Worm (Caenorhabditis elegans) whole organism, young adult: ENCODE results near the gene F56C9.6.

Source experiments
- B0261.1 ChIP-seq: sonication (generic microtip); optimal IDR thresholded peaks from 2 replicates; lab custom pipeline; 2016; ENCODE audit warnings: mild to moderate bottlenecking, missing genetic modification characterization, moderate library complexity, missing compliant biosample characterization
- C17E4.6 ChIP-seq: fragments of 200-800 bp; sonication (Bioruptor generic); IDR thresholded peaks from 2 replicates; pipeline ENCODE4 v1.3.6; 2022; ENCODE audit warnings: missing genetic modification reagents, missing genetic modification characterization, missing compliant biosample characterization
- F33H1.4 ChIP-seq: fragments of 200-800 bp; sonication (Bioruptor generic); IDR thresholded peaks from 2 replicates; pipeline ENCODE4 v1.3.6; 2022; ENCODE audit warnings: missing genetic modification reagents, missing genetic modification characterization, missing compliant biosample characterization
- F57A8.1 ChIP-seq: fragments of 200-800 bp; sonication (Bioruptor generic); optimal IDR thresholded peaks from 2 replicates; lab custom pipeline; 2018; ENCODE audit warnings: mild to moderate bottlenecking, missing genetic modification characterization, moderate library complexity, missing compliant biosample characterization
- F57C9.4 ChIP-seq: sonication (generic microtip); optimal IDR thresholded peaks from 2 replicates; lab custom pipeline; 2017; ENCODE audit warnings: mild to moderate bottlenecking, missing genetic modification characterization, missing compliant biosample characterization
- K11D2.4 ChIP-seq: fragments of 200-800 bp; sonication (Bioruptor generic); IDR thresholded peaks from 2 replicates; pipeline ENCODE4 v1.3.6; 2022; ENCODE audit warnings: missing genetic modification reagents, missing genetic modification characterization, missing compliant biosample characterization
- K12H6.12 ChIP-seq: fragments of 200-800 bp; sonication (Bioruptor generic); optimal IDR thresholded peaks from 2 replicates; lab custom pipeline; 2018; ENCODE audit warnings: mild to moderate bottlenecking, missing genetic modification characterization, missing compliant biosample characterization
- Y53F4B.3 ChIP-seq: fragments of 200-800 bp; sonication (Bioruptor generic); IDR thresholded peaks from 2 replicates; pipeline ENCODE4 v1.3.6; 2022; ENCODE audit warnings: missing genetic modification reagents, missing genetic modification characterization, missing compliant biosample characterization
- ZK185.1 ChIP-seq: sonication (generic microtip); optimal IDR thresholded peaks from 2 replicates; lab custom pipeline; 2016; ENCODE audit warnings: mild to moderate bottlenecking, missing genetic modification characterization, missing compliant biosample characterization; ENCODE audit not compliant: poor library complexity, severe bottlenecking
- aptf-2 ChIP-seq: fragments of 200-800 bp; sonication (Bioruptor generic); conservative IDR thresholded peaks from 2 replicates; pipeline ENCODE4 v1.3.6; 2022; ENCODE audit warnings: missing genetic modification reagents, missing genetic modification characterization, missing compliant biosample characterization
- athp-1 ChIP-seq: sonication (generic microtip); optimal IDR thresholded peaks from 2 replicates; lab custom pipeline; 2017; ENCODE audit warnings: mild to moderate bottlenecking, missing genetic modification characterization, missing compliant biosample characterization
- attf-5 ChIP-seq: fragments of 200-800 bp; sonication (Bioruptor generic); optimal IDR thresholded peaks from 2 replicates; lab custom pipeline; 2018; ENCODE audit warnings: mild to moderate bottlenecking, missing genetic modification characterization, missing compliant biosample characterization
- ceh-58 ChIP-seq: fragments of 200-800 bp; sonication (Bioruptor generic); IDR thresholded peaks from 2 replicates; pipeline ENCODE4 v1.3.6; 2022; ENCODE audit warnings: missing genetic modification characterization, missing compliant biosample characterization
- ceh-91 ChIP-seq: fragments of 200-800 bp; sonication (Bioruptor generic); IDR thresholded peaks from 2 replicates; pipeline ENCODE4 v1.3.6; 2022; ENCODE audit warnings: missing genetic modification reagents, missing genetic modification characterization, missing compliant biosample characterization
- egl-44 ChIP-seq: fragments of 200-800 bp; sonication (Bioruptor generic); IDR thresholded peaks from 2 replicates; pipeline ENCODE4 v1.3.6; 2022; ENCODE audit warnings: missing genetic modification reagents, missing genetic modification characterization, missing compliant biosample characterization
- ekl-4 ChIP-seq: fragments of 200-800 bp; sonication (Bioruptor generic); IDR thresholded peaks from 2 replicates; pipeline ENCODE4 v1.3.6; 2022; ENCODE audit warnings: missing genetic modification reagents, missing genetic modification characterization, missing compliant biosample characterization
- gei-17 ChIP-seq: fragments of 200-800 bp; sonication (Bioruptor generic); optimal IDR thresholded peaks from 2 replicates; lab custom pipeline; 2018; ENCODE audit warnings: mild to moderate bottlenecking, missing genetic modification characterization, missing compliant biosample characterization
- hmg-20 ChIP-seq: fragments of 200-800 bp; sonication (Bioruptor generic); IDR thresholded peaks from 2 replicates; pipeline ENCODE4 v1.3.6; 2022; ENCODE audit warnings: missing genetic modification reagents, missing genetic modification characterization, missing compliant biosample characterization
- hsf-1 ChIP-seq: fragments of 200-800 bp; sonication (Bioruptor generic); IDR thresholded peaks from 2 replicates; pipeline ENCODE4 v1.3.6; 2022; ENCODE audit warnings: missing genetic modification reagents, missing genetic modification characterization, missing compliant biosample characterization
- let-526 ChIP-seq: fragments of 200-800 bp; sonication (Bioruptor generic); IDR thresholded peaks from 2 replicates; pipeline ENCODE4 v1.3.6; 2022; ENCODE audit warnings: missing genetic modification reagents, missing genetic modification characterization, missing compliant biosample characterization
- let-607 ChIP-seq, 2 experiments: fragments of 200-800 bp in 1 of 2; sonication (Bioruptor generic) in 1 of 2; sonication (generic microtip) in 1 of 2; optimal IDR thresholded peaks; 2 replicates each; lab custom pipeline; 2016 to 2018; ENCODE audit warnings: mild to moderate bottlenecking in 2 of 2, missing compliant biosample characterization in 2 of 2, missing genetic modification characterization in 2 of 2, moderate library complexity in 2 of 2, missing genotype in 1 of 2
- lin-26 ChIP-seq: fragments of 200-800 bp; sonication (Bioruptor generic); IDR thresholded peaks from 2 replicates; pipeline ENCODE4 v1.3.6; 2022; ENCODE audit warnings: missing genetic modification reagents, missing genetic modification characterization, missing compliant biosample characterization
- lin-40 ChIP-seq: sonication (generic microtip); optimal IDR thresholded peaks from 2 replicates; lab custom pipeline; 2016; ENCODE audit warnings: missing genetic modification characterization, mild to moderate bottlenecking, missing compliant biosample characterization, missing genotype, missing genetic modification reagents
- lin-54 ChIP-seq: fragments of 200-800 bp; sonication (Bioruptor generic); optimal IDR thresholded peaks from 2 replicates; lab custom pipeline; 2018; ENCODE audit warnings: mild to moderate bottlenecking, missing genetic modification characterization, missing compliant biosample characterization
- madf-8 ChIP-seq: fragments of 200-800 bp; sonication (Bioruptor generic); conservative IDR thresholded peaks from 2 replicates; pipeline ENCODE4 v1.3.6; 2022; ENCODE audit warnings: missing genetic modification reagents, missing genetic modification characterization, missing compliant biosample characterization
- mes-4 ChIP-seq: sonication (generic microtip); optimal IDR thresholded peaks from 2 replicates; lab custom pipeline; 2016; ENCODE audit warnings: missing genotype, missing genetic modification characterization, missing compliant biosample characterization
- nhr-120 ChIP-seq: fragments of 200-800 bp; sonication (Bioruptor generic); IDR thresholded peaks from 2 replicates; pipeline ENCODE4 v1.3.6; 2022; ENCODE audit warnings: missing genetic modification characterization, missing compliant biosample characterization
- rec-8 ChIP-seq, 2 experiments: sonication (generic microtip); optimal IDR thresholded peaks; 2 replicates each; lab custom pipeline; 2016; ENCODE audit warnings: mild to moderate bottlenecking in 2 of 2, missing genetic modification characterization in 2 of 2, missing genetic modification reagents in 2 of 2, missing genotype in 2 of 2, missing biosample characterization in 1 of 2, missing compliant biosample characterization in 1 of 2, moderate library complexity in 1 of 2
- snpc-3.4 ChIP-seq: sonication (generic microtip); optimal IDR thresholded peaks from 2 replicates; lab custom pipeline; 2017; ENCODE audit warnings: missing genetic modification characterization, mild to moderate bottlenecking, missing compliant biosample characterization, antibody characterized with exemption, moderate library complexity, missing genotype, missing genetic modification reagents
- snpc-4 ChIP-seq, 5 experiments: fragments of 150-350 bp in 1 of 5; sonication (generic microtip) in 4 of 5; optimal IDR thresholded peaks; 2 replicates each; lab custom pipeline; 2014 to 2018; ENCODE audit warnings: missing genetic modification characterization in 5 of 5, missing biosample characterization in 3 of 5, antibody characterized with exemption in 2 of 5, mild to moderate bottlenecking in 2 of 5, missing compliant biosample characterization in 2 of 5, missing genotype in 2 of 5, moderate library complexity in 2 of 5, missing genetic modification reagents in 1 of 5
- unc-130 ChIP-seq: sonication (generic microtip); optimal IDR thresholded peaks from 2 replicates; lab custom pipeline; 2016; ENCODE audit warnings: missing genetic modification reagents, missing genetic modification characterization, missing compliant biosample characterization
- zfh-2 ChIP-seq: fragments of 200-800 bp; sonication (Bioruptor generic); conservative IDR thresholded peaks from 2 replicates; pipeline ENCODE4 v1.3.6; 2022; ENCODE audit warnings: missing genetic modification reagents, missing genetic modification characterization, missing compliant biosample characterization
- ztf-18 ChIP-seq: sonication (generic microtip); optimal IDR thresholded peaks from 2 replicates; lab custom pipeline; 2016; ENCODE audit warnings: missing genotype, mild to moderate bottlenecking, missing genetic modification characterization, missing compliant biosample characterization
- ztf-25 ChIP-seq: fragments of 200-800 bp; sonication (Bioruptor generic); IDR thresholded peaks from 2 replicates; pipeline ENCODE4 v1.3.6; 2022; ENCODE audit warnings: missing genetic modification reagents, missing genetic modification characterization, missing compliant biosample characterization
- ztf-3 ChIP-seq: fragments of 200-800 bp; sonication (Bioruptor generic); optimal IDR thresholded peaks from 2 replicates; lab custom pipeline; 2018; ENCODE audit warnings: mild to moderate bottlenecking, missing genetic modification characterization, missing compliant biosample characterization

F56C9.6 gene

DNA sequence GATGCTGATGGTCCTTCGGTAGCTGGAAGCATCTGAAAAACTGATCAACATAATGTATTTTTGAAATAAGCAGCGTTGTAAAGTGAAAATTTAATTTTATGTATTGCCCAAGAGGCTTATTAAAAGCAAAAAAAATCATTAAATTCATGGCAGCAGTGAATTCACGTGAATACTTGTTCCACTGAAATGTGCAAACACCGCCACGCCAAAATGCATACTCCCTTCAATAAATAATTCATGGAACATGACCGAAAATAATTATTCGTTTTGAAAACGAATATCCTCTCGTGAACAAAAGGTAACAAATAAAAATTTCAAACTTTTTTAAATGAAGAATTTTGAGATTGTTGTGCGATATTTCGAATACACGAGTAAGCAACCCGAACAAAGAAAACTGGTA lies 46.8 kb upstream of the F56C9.6 start, which contains the start of gene F08F8.10 (continued):
- no peak for TF ChIP-seq snpc-4 (GFP tag; optimal IDR thresholded peaks at IDR 0.05; lab: Kevin White, UChicago)
- peak in 2 of 4 experiments; percentile 14 to 24 for TF ChIP-seq snpc-4 (tag; optimal IDR thresholded peaks at IDR 0.05; lab: Kevin White, UChicago)
- no peak for TF ChIP-seq unc-130 (GFP tag; lab: Kevin White, UChicago)
- TF ChIP-seq K12H6.12 (tag; lab: Kevin White, UChicago), result peak; percentile 8
- TF ChIP-seq ekl-4 (GFP tag; lab: Robert Waterston, UW), result peak; percentile 32; the same call in 1 of the 2 replicates
- TF ChIP-seq F57A8.1, result no peak
- peak; percentile 23 for TF ChIP-seq lin-54
- peak; percentile 14 for TF ChIP-seq ztf-18 (tag; lab: Kevin White, UChicago)
- peak; percentile 5 for TF ChIP-seq snpc-3.4 (tag; lab: Kevin White, UChicago)
- TF ChIP-seq, all 124 proteins: peak for 14

ce11 chrIII:7353871-7354270 lies 43.3 kb upstream of the F56C9.6 start, which contains the start of gene F08F8.9:
Gene F08F8.9, minus strand, starts transcription at chrIII:7353971.
- TF ChIP-seq zfh-2 (GFP tag; lab: Robert Waterston, UW) (no peak), mes-4 (tag; lab: Kevin White, UChicago) (no peak), hsf-1 (GFP tag; lab: Robert Waterston, UW) (no peak), snpc-3.4 (tag; lab: Kevin White, UChicago) (no peak), C17E4.6 (GFP tag; lab: Robert Waterston, UW) (no peak), ceh-91 (GFP tag; lab: Robert Waterston, UW) (no peak), gei-17 (GFP tag; lab: Kevin White, UChicago) (no peak), F57C9.4 (tag; lab: Kevin White, UChicago) (no peak), ztf-25 (GFP tag; lab: Robert Waterston, UW) (no peak), attf-5 (GFP tag; lab: Kevin White, UChicago) (no peak), let-526 (GFP tag; lab: Robert Waterston, UW) (no peak), K11D2.4 (no peak), ceh-58 (GFP tag; lab: Robert Waterston, UW) (no peak), aptf-2 (no peak), ZK185.1 (tag; lab: Kevin White, UChicago) (no peak), rec-8 (tag; optimal IDR thresholded peaks at IDR 0.05; lab: Kevin White, UChicago) (no peak), ztf-3 (no peak), B0261.1 (no peak)

DNA sequence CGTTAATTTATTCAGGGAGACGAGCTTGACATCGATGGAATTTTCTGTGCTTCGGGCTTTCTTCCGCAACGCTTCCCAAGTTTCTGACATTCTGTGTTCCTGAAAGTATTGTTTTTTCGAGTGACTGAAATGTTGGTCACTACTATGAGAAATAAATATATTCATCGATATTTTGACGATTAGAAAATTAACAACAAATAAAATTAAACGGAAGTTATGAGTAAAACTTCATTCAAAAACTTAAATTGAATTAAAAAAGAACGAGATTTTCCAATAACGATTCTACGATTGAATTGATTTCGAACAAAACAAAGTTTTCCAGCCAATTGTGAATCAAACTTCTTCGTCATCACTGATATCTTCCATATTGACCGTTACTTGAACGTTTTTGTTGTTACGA lies 38.5 kb upstream of the F56C9.6 start, which contains the start of gene gos-28:
Gene gos-28 (minus strand): TSS at position 101 of the 400 bp plus-strand sequence.
- TF ChIP-seq ekl-4 (GFP tag; lab: Robert Waterston, UW), result no peak
- TF ChIP-seq hsf-1 (GFP tag; lab: Robert Waterston, UW), result no peak
- no peak for TF ChIP-seq lin-26 (GFP tag; lab: Robert Waterston, UW)
- TF ChIP-seq nhr-120, result no peak
- TF ChIP-seq madf-8 (GFP tag; lab: Robert Waterston, UW), result no peak
- TF ChIP-seq egl-44, result no peak
- TF ChIP-seq zfh-2 (GFP tag; lab: Robert Waterston, UW), result no peak
- TF ChIP-seq, all 124 proteins: peak for 0

ce11 chrIII:7347049-7347448 lies 36.5 kb upstream of the F56C9.6 start, which contains the start of gene F08F8.7:
Gene F08F8.7, minus strand, starts transcription at chrIII:7347149.
- TF ChIP-seq hmg-20 (GFP tag; lab: Robert Waterston, UW), result no peak
- no peak for TF ChIP-seq athp-1 (tag; lab: Kevin White, UChicago)
- TF ChIP-seq lin-40, result no peak
- TF ChIP-seq F33H1.4 (GFP tag; lab: Robert Waterston, UW), result no peak
- TF ChIP-seq Y53F4B.3 (GFP tag; lab: Robert Waterston, UW), result no peak
- no peak for TF ChIP-seq madf-8 (GFP tag; lab: Robert Waterston, UW)
- no peak for TF ChIP-seq let-607 (tag; optimal IDR thresholded peaks at IDR 0.05; lab: Kevin White, UChicago)
- TF ChIP-seq, all 124 proteins: peak for 0
